Worm (Caenorhabditis elegans): ENCODE results near the gene tsp-12.

The tsp-12 gene

DNA sequence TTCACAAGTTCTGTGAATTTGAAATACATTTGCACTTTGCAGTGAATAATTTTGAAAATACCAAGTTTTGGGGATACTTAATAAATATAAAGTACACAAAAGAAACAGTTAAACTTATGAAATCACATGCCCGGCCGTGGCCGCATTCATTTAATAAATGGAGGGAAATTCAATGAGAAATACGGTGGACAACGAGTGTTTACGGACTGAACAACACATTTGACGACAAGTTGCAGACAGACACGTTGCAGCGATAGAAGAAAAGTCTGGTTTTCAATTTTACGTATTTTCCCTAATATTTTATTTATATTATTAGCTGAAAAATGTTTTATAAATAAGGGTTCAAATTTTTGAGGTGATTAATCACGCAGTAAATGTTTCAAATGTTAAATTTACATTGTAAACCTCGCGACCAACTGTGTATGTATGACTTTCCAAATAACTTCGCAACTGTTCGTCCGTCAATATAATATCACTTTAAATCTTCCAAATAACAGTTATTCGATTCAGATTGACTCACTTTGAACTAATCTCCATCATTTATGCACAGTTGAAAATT is 1.1 kb upstream of the tsp-12 start, which contains the start of gene copg-1 (continued):
- TF ChIP-seq ctbp-1 (GFP tag; IDR thresholded peaks at IDR 0.05) (0 out of 2 replicates have a peak, but pooled peaks have one; percentile 16), pha-4 (GFP tag; IDR thresholded peaks at IDR 0.05) (no peak), pha-4 (tag; optimal IDR thresholded peaks at IDR 0.05) (no peak), snpc-4 (tag; optimal IDR thresholded peaks at IDR 0.05) (no peak), dmd-9 (GFP tag; IDR thresholded peaks at IDR 0.05) (no peak), daf-12 (tag; optimal IDR thresholded peaks at IDR 0.05) (no peak), F37D6.2 (tag; optimal IDR thresholded peaks at IDR 0.05) (no peak), T26A8.4 (GFP tag; IDR thresholded peaks at IDR 0.05) (no peak), dmd-8 (GFP tag; IDR thresholded peaks at IDR 0.05) (no peak), nhr-42 (GFP tag; IDR thresholded peaks at IDR 0.05) (no peak), ceh-82 (tag; optimal IDR thresholded peaks at IDR 0.05) (no peak), Y5F2A.4 (GFP tag; optimal IDR thresholded peaks at IDR 0.05) (no peak), zag-1 (tag; optimal IDR thresholded peaks at IDR 0.05) (no peak), ceh-32 (tag; optimal IDR thresholded peaks at IDR 0.05; ENCODE audit: poor library complexity) (no peak), zfp-3 (GFP tag; conservative IDR thresholded peaks at IDR 0.05) (no peak), hlh-30 (tag; optimal IDR thresholded peaks at IDR 0.05; ENCODE audit: insufficient read depth) (peak; percentile 80), nhr-76 (tag; optimal IDR thresholded peaks at IDR 0.05) (no peak), fos-1 (tag; optimal IDR thresholded peaks at IDR 0.05) (no peak), F10B5.3 (tag; optimal IDR thresholded peaks at IDR 0.05) (no peak), skn-1 (tag; optimal IDR thresholded peaks at IDR 0.05) (no peak), ces-1 (GFP tag; optimal IDR thresholded peaks at IDR 0.05) (peak; percentile 55), tag-97 (GFP tag; IDR thresholded peaks at IDR 0.05) (no peak), ama-1 (optimal IDR thresholded peaks at IDR 0.05) (no peak), unc-39 (tag; optimal IDR thresholded peaks at IDR 0.05) (no peak), snpc-1.2 (GFP tag; IDR thresholded peaks at IDR 0.05) (no peak), madf-9 (GFP tag; conservative IDR thresholded peaks at IDR 0.05) (no peak), ceh-28 (tag; optimal IDR thresholded peaks at IDR 0.05) (no peak), dpl-1 (GFP tag; optimal IDR thresholded peaks at IDR 0.05) (peak; percentile 55), Y48G9A.11 (GFP tag; IDR thresholded peaks at IDR 0.05) (no peak), ceh-20 (GFP tag; IDR thresholded peaks at IDR 0.05) (no peak), F44E2.7 (GFP tag; IDR thresholded peaks at IDR 0.05) (no peak), nhr-237 (tag; optimal IDR thresholded peaks at IDR 0.05) (no peak), unc-62 (GFP tag; optimal IDR thresholded peaks at IDR 0.05 in 1 of 2) (no peak), unc-62 (tag; optimal IDR thresholded peaks at IDR 0.05) (no peak), ceh-44 (GFP tag; IDR thresholded peaks at IDR 0.05) (no peak), gei-8 (GFP tag; optimal IDR thresholded peaks at IDR 0.05) (no peak), php-3 (GFP tag; IDR thresholded peaks at IDR 0.05) (no peak), T20F7.1 (GFP tag; optimal IDR thresholded peaks at IDR 0.05) (peak; percentile 52), Y105C5A.15 (GFP tag; IDR thresholded peaks at IDR 0.05) (no peak), ceh-62 (tag; optimal IDR thresholded peaks at IDR 0.05) (no peak), ZK546.5 (tag; optimal IDR thresholded peaks at IDR 0.05) (no peak), tra-1 (GFP tag; IDR thresholded peaks at IDR 0.05) (no peak), hmg-1.1 (GFP tag; IDR thresholded peaks at IDR 0.05) (no peak), daf-16 (GFP tag; optimal IDR thresholded peaks at IDR 0.05) (no peak), daf-16 (tag; optimal IDR thresholded peaks at IDR 0.05) (no peak), daf-19 (GFP tag; conservative IDR thresholded peaks at IDR 0.05) (no peak), saeg-2 (GFP tag; IDR thresholded peaks at IDR 0.05) (no peak), nhr-102 (tag; optimal IDR thresholded peaks at IDR 0.05) (no peak), mxl-2 (GFP tag; conservative IDR thresholded peaks at IDR 0.05) (no peak), lsy-2 (tag; optimal IDR thresholded peaks at IDR 0.05) (peak in 1 of 2 experiments; percentile 96), mdt-29 (GFP tag; IDR thresholded peaks at IDR 0.05) (no peak), F49E8.2 (tag; optimal IDR thresholded peaks at IDR 0.05; ENCODE audit: borderline replicate concordance) (no peak), lin-1 (GFP tag; IDR thresholded peaks at IDR 0.05) (no peak)
